Worm (Caenorhabditis elegans): ENCODE data around the gene let-60.

DNA sequence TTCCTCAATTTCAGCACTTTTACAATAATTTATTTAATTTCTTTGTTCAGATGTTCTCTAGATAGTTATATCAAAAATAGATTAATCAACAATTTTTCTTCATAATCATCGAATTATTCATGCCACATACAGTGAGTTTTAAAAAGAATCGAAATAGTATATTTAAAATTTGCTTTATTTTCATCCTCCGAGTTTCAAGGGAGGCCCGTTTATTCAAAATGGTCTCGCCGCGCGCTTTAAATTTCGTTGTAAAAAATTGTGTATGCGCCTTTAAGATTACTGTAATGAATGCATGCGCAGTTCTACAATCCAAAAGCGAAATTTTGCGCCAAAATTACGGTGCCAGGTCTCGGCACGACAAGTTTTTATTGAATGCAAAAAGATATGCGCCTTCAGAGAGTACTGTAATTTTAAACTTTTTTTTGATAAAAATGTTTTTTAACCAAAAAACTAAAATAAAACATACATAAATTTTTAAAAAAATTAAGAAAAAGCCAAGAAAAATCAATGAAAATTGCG, 31.0 kb downstream of the let-60 start, which contains the start of gene ZK792.1:
- TF ChIP-seq pha-4 (tag; optimal IDR thresholded peaks at IDR 0.05) (no peak), unc-62 (GFP tag; optimal IDR thresholded peaks at IDR 0.05) (no peak), mab-5 (tag; optimal IDR thresholded peaks at IDR 0.05) (no peak), sptf-1 (tag; optimal IDR thresholded peaks at IDR 0.05) (no peak), nhr-28 (tag; optimal IDR thresholded peaks at IDR 0.05) (no peak), ztf-11 (tag; optimal IDR thresholded peaks at IDR 0.05) (no peak), unc-39 (tag; optimal IDR thresholded peaks at IDR 0.05) (no peak)
